Worm (Caenorhabditis elegans) whole organism, L4 larva: ENCODE measurements around the gene F13C5.1.
A peak's percentile ranks its signal among the peaks of the same experiment; 100 is the strongest.

Experiments used
- F10B5.3 ChIP-seq: sonication (generic microtip); optimal IDR thresholded peaks from 2 replicates; lab custom pipeline; 2016; ENCODE audit warnings: mild to moderate bottlenecking, missing genetic modification characterization, missing compliant biosample characterization
- F26F4.8 ChIP-seq: fragments of 200-800 bp; sonication (Bioruptor generic); conservative IDR thresholded peaks from 2 replicates; pipeline ENCODE4 v1.3.6; 2022; ENCODE audit warnings: missing genetic modification characterization, missing compliant biosample characterization
- F49E8.2 ChIP-seq: sonication (generic microtip); optimal IDR thresholded peaks from 2 replicates; lab custom pipeline; 2016; ENCODE audit warnings: missing compliant biosample characterization, mild to moderate bottlenecking, missing genetic modification characterization, borderline replicate concordance
- Y75B8A.6 ChIP-seq: fragments of 200-800 bp; sonication (Bioruptor generic); IDR thresholded peaks from 2 replicates; pipeline ENCODE4 v1.3.6; 2022; ENCODE audit warnings: missing genetic modification reagents, missing genetic modification characterization, missing compliant biosample characterization
- aha-1 ChIP-seq: fragments of 150-350 bp; peaks from one replicate; lab custom pipeline; 2014; ENCODE audit warnings: missing biosample characterization, missing genetic modification characterization
- cey-2 ChIP-seq: sonication (generic microtip); optimal IDR thresholded peaks from 3 replicates; lab custom pipeline; 2017; ENCODE audit warnings: missing genetic modification characterization, mild to moderate bottlenecking, missing compliant biosample characterization, antibody characterized with exemption, borderline replicate concordance; ENCODE audit not compliant: insufficient read depth
- dmd-6 ChIP-seq: fragments of 200-800 bp; sonication (Bioruptor generic); IDR thresholded peaks from 2 replicates; pipeline ENCODE4 v1.3.6; 2022; ENCODE audit warnings: missing genetic modification reagents, missing genetic modification characterization, missing compliant biosample characterization
- duxl-1 ChIP-seq: sonication (generic microtip); optimal IDR thresholded peaks from 2 replicates; lab custom pipeline; 2016; ENCODE audit warnings: mild to moderate bottlenecking, missing genetic modification characterization, moderate library complexity, missing compliant biosample characterization; ENCODE audit not compliant: poor library complexity
- dve-1 ChIP-seq: sonication (generic microtip); optimal IDR thresholded peaks from 2 replicates; lab custom pipeline; 2017; ENCODE audit warnings: antibody characterized with exemption, mild to moderate bottlenecking, missing genetic modification characterization, missing compliant biosample characterization; ENCODE audit not compliant: insufficient read depth
- fkh-10 ChIP-seq: fragments of 150-350 bp; optimal IDR thresholded peaks from 2 replicates; lab custom pipeline; 2014; ENCODE audit warnings: missing biosample characterization, missing genetic modification reagents, missing genetic modification characterization
- hlh-11 ChIP-seq: fragments of 200-800 bp; sonication (Bioruptor generic); optimal IDR thresholded peaks from 2 replicates; lab custom pipeline; 2018; ENCODE audit warnings: mild to moderate bottlenecking, missing genetic modification characterization, missing compliant biosample characterization
- hmg-1.1 ChIP-seq: fragments of 200-800 bp; sonication (Bioruptor generic); IDR thresholded peaks from 2 replicates; pipeline ENCODE4 v1.3.6; 2022; ENCODE audit warnings: missing genetic modification reagents, missing genetic modification characterization, missing compliant biosample characterization
- lin-1 ChIP-seq: fragments of 200-800 bp; sonication (Bioruptor generic); IDR thresholded peaks from 2 replicates; pipeline ENCODE4 v1.3.6; 2022; ENCODE audit warnings: missing genetic modification reagents, missing genetic modification characterization, missing compliant biosample characterization
- lin-13 ChIP-seq: fragments of 150-350 bp; optimal IDR thresholded peaks from 2 replicates; lab custom pipeline; 2014; ENCODE audit warnings: missing biosample characterization, missing genetic modification reagents, missing genetic modification characterization
- lin-38 ChIP-seq: fragments of 200-800 bp; sonication (Bioruptor generic); IDR thresholded peaks from 2 replicates; pipeline ENCODE4 v1.3.6; 2022; ENCODE audit warnings: missing genetic modification reagents, missing genetic modification characterization, missing compliant biosample characterization
- lin-39 ChIP-seq: fragments of 150-350 bp; optimal IDR thresholded peaks from 2 replicates; lab custom pipeline; 2014; ENCODE audit warnings: missing biosample characterization, missing genetic modification reagents, missing genetic modification characterization
- lir-3 ChIP-seq: sonication (generic microtip); optimal IDR thresholded peaks from 2 replicates; lab custom pipeline; 2016; ENCODE audit warnings: mild to moderate bottlenecking, missing genetic modification characterization, missing compliant biosample characterization
- madf-9 ChIP-seq: fragments of 200-800 bp; sonication (Bioruptor generic); conservative IDR thresholded peaks from 2 replicates; pipeline ENCODE4 v1.3.6; 2022; ENCODE audit warnings: missing genetic modification reagents, missing genetic modification characterization, missing compliant biosample characterization
- mdt-29 ChIP-seq: fragments of 200-800 bp; sonication (Bioruptor generic); IDR thresholded peaks from 2 replicates; pipeline ENCODE4 v1.3.6; 2022; ENCODE audit warnings: missing genetic modification reagents, missing genetic modification characterization, missing compliant biosample characterization
- mep-1 ChIP-seq: fragments of 150-350 bp; sonication (generic microtip); optimal IDR thresholded peaks from 3 replicates; lab custom pipeline; 2014; ENCODE audit warnings: missing biosample characterization, missing genetic modification characterization
- mxl-2 ChIP-seq: fragments of 200-800 bp; sonication (Bioruptor generic); conservative IDR thresholded peaks from 2 replicates; pipeline ENCODE4 v1.3.6; 2022; ENCODE audit warnings: missing genetic modification reagents, missing genetic modification characterization, missing compliant biosample characterization
- mxl-3 ChIP-seq: fragments of 200-800 bp; sonication (Bioruptor generic); optimal IDR thresholded peaks from 2 replicates; lab custom pipeline; 2018; ENCODE audit warnings: mild to moderate bottlenecking, missing genetic modification characterization, missing compliant biosample characterization
- nhr-28 ChIP-seq: fragments of 150-350 bp; optimal IDR thresholded peaks from 2 replicates; lab custom pipeline; 2014; ENCODE audit warnings: missing biosample characterization, missing genetic modification characterization
- nhr-42 ChIP-seq: fragments of 200-800 bp; sonication (Bioruptor generic); IDR thresholded peaks from 2 replicates; pipeline ENCODE4 v1.3.6; 2022; ENCODE audit warnings: missing genetic modification characterization, missing compliant biosample characterization
- nhr-48 ChIP-seq: sonication (generic microtip); optimal IDR thresholded peaks from 2 replicates; lab custom pipeline; 2016; ENCODE audit warnings: mild to moderate bottlenecking, missing genetic modification characterization, missing compliant biosample characterization
- nhr-6 ChIP-seq: fragments of 150-350 bp; optimal IDR thresholded peaks from 2 replicates; lab custom pipeline; 2014; ENCODE audit warnings: missing biosample characterization, missing genetic modification characterization
- pha-4 ChIP-seq, 2 experiments: fragments of 150-350 bp in 1 of 2; fragments of 200-800 bp in 1 of 2; sonication (Bioruptor generic) in 1 of 2; IDR thresholded peaks in 1 of 2; optimal IDR thresholded peaks in 1 of 2; 2 replicates each; pipeline versions ENCODE4 v1.3.6 to Lab custom; 2014 to 2022; ENCODE audit warnings: missing genetic modification characterization in 2 of 2, missing genetic modification reagents in 2 of 2, missing biosample characterization in 1 of 2, missing compliant biosample characterization in 1 of 2
- php-3 ChIP-seq: fragments of 200-800 bp; sonication (Bioruptor generic); IDR thresholded peaks from 2 replicates; pipeline ENCODE4 v1.3.6; 2022; ENCODE audit warnings: missing genetic modification reagents, missing genetic modification characterization, missing compliant biosample characterization
- pqm-1 ChIP-seq: sonication (generic microtip); optimal IDR thresholded peaks from 2 replicates; lab custom pipeline; 2017; ENCODE audit warnings: missing biosample characterization, missing genetic modification characterization
- rbr-2 ChIP-seq: sonication (generic microtip); optimal IDR thresholded peaks from 2 replicates; lab custom pipeline; 2016; ENCODE audit warnings: missing genotype, missing genetic modification characterization, missing compliant biosample characterization
- set-16 ChIP-seq: fragments of 200-800 bp; sonication (Bioruptor generic); IDR thresholded peaks from 2 replicates; pipeline ENCODE4 v1.3.6; 2022; ENCODE audit warnings: missing genetic modification reagents, missing genetic modification characterization, missing compliant biosample characterization
- skn-1 ChIP-seq: fragments of 150-350 bp; optimal IDR thresholded peaks from 2 replicates; lab custom pipeline; 2014; ENCODE audit warnings: missing biosample characterization, missing genetic modification characterization
- snpc-4 ChIP-seq: fragments of 150-350 bp; optimal IDR thresholded peaks from 2 replicates; lab custom pipeline; 2014; ENCODE audit warnings: missing biosample characterization, missing genetic modification characterization
- spr-3 ChIP-seq: fragments of 200-800 bp; sonication (Bioruptor generic); optimal IDR thresholded peaks from 2 replicates; lab custom pipeline; 2018; ENCODE audit warnings: mild to moderate bottlenecking, missing genetic modification characterization, missing compliant biosample characterization
- tag-97 ChIP-seq: fragments of 200-800 bp; sonication (Bioruptor generic); IDR thresholded peaks from 2 replicates; pipeline ENCODE4 v1.3.6; 2022; ENCODE audit warnings: missing genetic modification characterization, missing compliant biosample characterization
- unc-62 ChIP-seq, 3 experiments: fragments of 150-350 bp in 1 of 3; sonication (generic microtip); optimal IDR thresholded peaks in 2 of 3; peaks in 1 of 3; 1 replicate in 1 of 3; 2 replicates in 2 of 3; lab custom pipeline; 2014 to 2017; ENCODE audit warnings: missing biosample characterization in 3 of 3, missing genetic modification characterization in 3 of 3, missing genetic modification reagents in 3 of 3, missing genotype in 1 of 3
- vab-7 ChIP-seq: fragments of 200-800 bp; sonication (Bioruptor generic); IDR thresholded peaks from 2 replicates; pipeline ENCODE4 v1.3.6; 2022; ENCODE audit warnings: missing genetic modification reagents, missing genetic modification characterization, missing compliant biosample characterization

F13C5.1 gene

ce11 chrX:555043-555791, 46.7 kb upstream of the F13C5.1 start:
- TF ChIP-seq aha-1 (peak; percentile 41), nhr-28 (tag; lab: Kevin White, UChicago) (peak; percentile 4), lin-38 (GFP tag; lab: Robert Waterston, UW) (no peak), unc-62 (GFP tag; optimal IDR thresholded peaks at IDR 0.05 in 1 of 2; lab: Kevin White, UChicago) (peak in 1 of 2 experiments; percentile 92), unc-62 (tag; optimal IDR thresholded peaks at IDR 0.05; lab: Kevin White, UChicago) (no peak), duxl-1 (tag; lab: Kevin White, UChicago) (no peak), Y75B8A.6 (GFP tag; lab: Robert Waterston, UW) (no peak), lin-13 (GFP tag; lab: Kevin White, UChicago) (no peak), snpc-4 (tag; lab: Kevin White, UChicago) (no peak), pqm-1 (tag; lab: Kevin White, UChicago) (peak; percentile 70), dmd-6 (GFP tag; lab: Robert Waterston, UW) (peak; percentile 45; the same call in 1 of the 2 replicates), dve-1 (tag; lab: Kevin White, UChicago) (no peak), php-3 (peak; percentile 66; the same call in 1 of the 2 replicates), F49E8.2 (tag; lab: Kevin White, UChicago) (no peak), hlh-11 (peak; percentile 28)

ce11 chrX:557195-557594, 44.8 kb upstream of the F13C5.1 start, which contains the start of gene hlh-19:
Gene hlh-19, minus strand, starts transcription at chrX:557295.
- TF ChIP-seq Y75B8A.6 (GFP tag; lab: Robert Waterston, UW) (no peak), unc-62 (GFP tag; optimal IDR thresholded peaks at IDR 0.05 in 1 of 2; lab: Kevin White, UChicago) (peak in 1 of 2 experiments; percentile 25), unc-62 (tag; optimal IDR thresholded peaks at IDR 0.05; lab: Kevin White, UChicago) (no peak)

ce11 chrX:557857-558256, 44.1 kb upstream of the F13C5.1 start, which contains the start of gene nas-38:
Gene nas-38, plus strand, starts transcription at chrX:558157.
- no peak for TF ChIP-seq lin-1
- TF ChIP-seq dmd-6 (GFP tag; lab: Robert Waterston, UW) = no peak
- no peak for TF ChIP-seq nhr-48
- TF ChIP-seq vab-7 (GFP tag; lab: Robert Waterston, UW) = no peak
- no peak for TF ChIP-seq nhr-42 (GFP tag; lab: Robert Waterston, UW)
- TF ChIP-seq tag-97 (GFP tag; lab: Robert Waterston, UW) = no peak
- no peak for TF ChIP-seq nhr-28 (tag; lab: Kevin White, UChicago)
- TF ChIP-seq lir-3 (tag; lab: Kevin White, UChicago) = no peak
- TF ChIP-seq nhr-6 = no peak
- no peak for TF ChIP-seq hlh-11
- no peak for TF ChIP-seq F26F4.8 (GFP tag; lab: Robert Waterston, UW)
- no peak for TF ChIP-seq mdt-29
- no peak for TF ChIP-seq mxl-2
- TF ChIP-seq madf-9 (GFP tag; lab: Robert Waterston, UW) = no peak
- TF ChIP-seq duxl-1 (tag; lab: Kevin White, UChicago) = no peak
- no peak for TF ChIP-seq hmg-1.1 (GFP tag; lab: Robert Waterston, UW)
- no peak for TF ChIP-seq cey-2 (tag; lab: Kevin White, UChicago)

- no peak for TF ChIP-seq spr-3 (GFP tag; lab: Kevin White, UChicago)
- TF ChIP-seq F49E8.2 (tag; lab: Kevin White, UChicago) = no peak
- no peak for TF ChIP-seq F10B5.3
- TF ChIP-seq lin-39 (tag; lab: Kevin White, UChicago) = no peak
- no peak for TF ChIP-seq mep-1 (tag; lab: Kevin White, UChicago)
- no peak for TF ChIP-seq pha-4 (GFP tag; IDR thresholded peaks at IDR 0.05; lab: Robert Waterston, UW)
- TF ChIP-seq pha-4 (tag; optimal IDR thresholded peaks at IDR 0.05; lab: Kevin White, UChicago) = no peak
- no peak for TF ChIP-seq madf-9 (GFP tag; lab: Robert Waterston, UW)
- TF ChIP-seq set-16 (GFP tag; lab: Robert Waterston, UW) = no peak
- no peak for TF ChIP-seq skn-1
- TF ChIP-seq mxl-3 (GFP tag; lab: Kevin White, UChicago) = no peak
- TF ChIP-seq F26F4.8 (GFP tag; lab: Robert Waterston, UW) = no peak
- no peak for TF ChIP-seq rbr-2 (tag; lab: Kevin White, UChicago)
- no peak for TF ChIP-seq fkh-10 (GFP tag; lab: Kevin White, UChicago)
Measured at ce11 chrX:571367-571766, 30.6 kb upstream of the F13C5.1 start.
